Fruit fly (Drosophila melanogaster) whole organism: ENCODE measurements around the gene Pbgs.

ENCODE experiments used
- EcR ChIP-seq, 2 experiments: fragments of >200 bp; optimal IDR thresholded peaks; 2 replicates each; lab custom pipeline; 2017; ENCODE audit warnings: missing biosample characterization in 2 of 2, missing genetic modification characterization in 2 of 2, missing genetic modification reagents in 2 of 2
- pan ChIP-seq: fragments of >200 bp; optimal IDR thresholded peaks from 2 replicates; lab custom pipeline; 2017
- psq ChIP-seq: fragments of >200 bp; optimal IDR thresholded peaks from 2 replicates; lab custom pipeline; 2017

DNA sequence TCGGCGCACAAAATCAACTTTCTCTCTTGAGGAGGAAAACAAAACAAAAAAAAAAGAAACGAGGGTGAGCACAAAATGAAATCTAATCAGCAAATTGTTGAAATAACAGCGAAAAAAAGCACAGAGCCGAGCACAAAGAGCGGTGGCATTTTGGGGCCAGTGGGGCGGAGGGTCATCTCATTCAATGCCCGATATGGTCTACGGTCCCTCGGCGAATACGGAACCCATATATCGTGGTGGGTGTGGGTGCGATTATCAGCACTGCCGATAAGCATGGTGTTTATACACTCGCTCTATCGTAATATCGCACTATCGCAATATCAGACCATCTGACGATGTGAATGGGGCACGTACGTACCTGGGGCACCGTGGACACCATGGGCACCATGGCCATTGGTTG, 12.4 kb downstream of the Pbgs start:
- no peak for TF ChIP-seq EcR (GFP tag; optimal IDR thresholded peaks at IDR 0.05; lab: Kevin White, UChicago)
- no peak for TF ChIP-seq psq (lab: Kevin White, UChicago)
- TF ChIP-seq pan (lab: Kevin White, UChicago) = no peak
